Fruit fly (Drosophila melanogaster) whole organism, embryonic: ENCODE results near the gene CG31872.
A peak's percentile ranks its signal among the peaks of the same experiment; 100 is the strongest.

Experiments
- Abd-B ChIP-seq: fragments of 200-800 bp; sonication (Bioruptor generic); optimal IDR thresholded peaks from 2 replicates; lab custom pipeline; 2018; ENCODE audit warnings: missing biosample characterization, mild to moderate bottlenecking, missing genetic modification characterization, moderate library complexity
- Antp ChIP-seq: fragments of 200-800 bp; sonication (Bioruptor generic); optimal IDR thresholded peaks from 3 replicates; lab custom pipeline; 2016; ENCODE audit warnings: missing biosample characterization, missing genetic modification characterization
- Atf6 ChIP-seq: fragments of 200-800 bp; sonication (Bioruptor generic); IDR thresholded peaks from 2 replicates; pipeline ENCODE4 v1.3.6; 2022; ENCODE audit warnings: missing biosample characterization, missing genetic modification characterization
- Awh ChIP-seq: fragments of 200-800 bp; sonication (Bioruptor generic); IDR thresholded peaks from 2 replicates; pipeline ENCODE4, ENCODE4 v1.3.6; 2022; ENCODE audit warnings: missing biosample characterization, missing genetic modification characterization
- CG10366 ChIP-seq: fragments of 200-800 bp; sonication (Bioruptor generic); IDR thresholded peaks from 2 replicates; pipeline ENCODE4 v1.3.6; 2022; ENCODE audit warnings: missing biosample characterization, missing genetic modification characterization
- CG12299 ChIP-seq: fragments of 200-800 bp; sonication (Bioruptor generic); optimal IDR thresholded peaks from 2 replicates; lab custom pipeline; 2018; ENCODE audit warnings: missing biosample characterization, mild to moderate bottlenecking, missing genetic modification characterization
- CG12942 ChIP-seq: fragments of 200-800 bp; sonication (Bioruptor generic); optimal IDR thresholded peaks from 3 replicates; lab custom pipeline; 2016; ENCODE audit warnings: missing biosample characterization, missing genetic modification characterization
- CG13775 ChIP-seq: fragments of 200-800 bp; sonication (Bioruptor generic); optimal IDR thresholded peaks from 3 replicates; lab custom pipeline; 2017; ENCODE audit warnings: missing biosample characterization, mild to moderate bottlenecking, missing genetic modification characterization
- CG16863 ChIP-seq: fragments of 200-800 bp; sonication (Bioruptor generic); optimal IDR thresholded peaks from 3 replicates; lab custom pipeline; 2016; ENCODE audit warnings: missing biosample characterization, missing genetic modification characterization
- CG17829 ChIP-seq: fragments of 200-800 bp; optimal IDR thresholded peaks from 2 replicates; lab custom pipeline; 2019; ENCODE audit warnings: missing biosample characterization, mild to moderate bottlenecking, missing genetic modification characterization, moderate library complexity
- CG17912 ChIP-seq: fragments of 200-800 bp; sonication (Bioruptor generic); optimal IDR thresholded peaks from 2 replicates; lab custom pipeline; 2018; ENCODE audit warnings: missing biosample characterization, mild to moderate bottlenecking, missing genetic modification characterization
- CG18599 ChIP-seq: fragments of 200-800 bp; sonication (Bioruptor generic); optimal IDR thresholded peaks from 3 replicates; lab custom pipeline; 2017; ENCODE audit warnings: missing biosample characterization, missing genetic modification characterization, mild to moderate bottlenecking, moderate library complexity, missing genetic modification reagents
- CG30020 ChIP-seq: fragments of 200-800 bp; optimal IDR thresholded peaks from 2 replicates; lab custom pipeline; 2019; ENCODE audit warnings: missing biosample characterization, mild to moderate bottlenecking, missing genetic modification characterization, moderate library complexity
- CG30403 ChIP-seq: fragments of 200-800 bp; sonication (Bioruptor generic); optimal IDR thresholded peaks from 3 replicates; lab custom pipeline; 2016; ENCODE audit warnings: missing biosample characterization, missing genetic modification characterization
- CG3163 ChIP-seq: fragments of 200-800 bp; sonication (Bioruptor generic); optimal IDR thresholded peaks from 3 replicates; lab custom pipeline; 2016; ENCODE audit warnings: missing biosample characterization, missing genetic modification characterization
- CG33557 ChIP-seq: fragments of 200-800 bp; sonication (Bioruptor generic); optimal IDR thresholded peaks from 2 replicates; lab custom pipeline; 2019; ENCODE audit warnings: missing biosample characterization, mild to moderate bottlenecking, missing genetic modification characterization, moderate library complexity
- CG3995 ChIP-seq: fragments of 200-800 bp; sonication (Bioruptor generic); optimal IDR thresholded peaks from 3 replicates; lab custom pipeline; 2016; ENCODE audit warnings: missing biosample characterization, missing genetic modification characterization
- CG4404 ChIP-seq: fragments of 200-800 bp; sonication (Bioruptor generic); IDR thresholded peaks from 2 replicates; pipeline ENCODE4 v1.3.6; 2022; ENCODE audit warnings: missing biosample characterization, missing genetic modification characterization
- CG8478 ChIP-seq: fragments of >200 bp; optimal IDR thresholded peaks from 2 replicates; lab custom pipeline; 2018
- CHES-1-like ChIP-seq: fragments of 200-800 bp; sonication (Bioruptor generic); optimal IDR thresholded peaks from 2 replicates; lab custom pipeline; 2016; ENCODE audit warnings: missing biosample characterization, missing genetic modification characterization
- CrebB ChIP-seq: fragments of 200-800 bp; sonication (Bioruptor generic); optimal IDR thresholded peaks from 3 replicates; lab custom pipeline; 2018; ENCODE audit warnings: missing biosample characterization, mild to moderate bottlenecking, missing genetic modification characterization
- Dll ChIP-seq: fragments of 200-800 bp; sonication (Bioruptor generic); IDR thresholded peaks from 4 replicates; pipeline ENCODE4 v1.3.6; 2022; ENCODE audit warnings: missing biosample characterization, missing genetic modification characterization; ENCODE audit not compliant: partially characterized antibody
- Doc2 ChIP-seq: fragments of 200-800 bp; sonication (Bioruptor generic); IDR thresholded peaks from 2 replicates; pipeline ENCODE4 v1.3.6; 2022; ENCODE audit warnings: missing biosample characterization, missing genetic modification characterization
- ERR ChIP-seq: fragments of 200-800 bp; sonication (Bioruptor generic); optimal IDR thresholded peaks from 2 replicates; lab custom pipeline; 2016; ENCODE audit warnings: missing biosample characterization, missing genetic modification characterization
- HLH4C ChIP-seq: fragments of 200-800 bp; sonication (Bioruptor generic); IDR thresholded peaks from 3 replicates; pipeline ENCODE4 v1.3.6; 2022; ENCODE audit warnings: missing biosample characterization, missing genetic modification characterization; ENCODE audit not compliant: partially characterized antibody
- Med ChIP-seq: fragments of 200-800 bp; sonication (Bioruptor generic); peaks from one replicate; lab custom pipeline; 2016; ENCODE audit warnings: missing biosample characterization, missing genetic modification characterization, mild to moderate bottlenecking, inconsistent platforms, moderate library complexity
- NK7.1 ChIP-seq: fragments of 200-800 bp; sonication (Bioruptor generic); optimal IDR thresholded peaks from 3 replicates; lab custom pipeline; 2016; ENCODE audit warnings: missing biosample characterization, missing genetic modification characterization
- Nf-YB ChIP-seq: fragments of 200-800 bp; sonication (Bioruptor generic); optimal IDR thresholded peaks from 3 replicates; lab custom pipeline; 2019; ENCODE audit warnings: missing biosample characterization, mild to moderate bottlenecking, missing genetic modification characterization, moderate library complexity
- NfI ChIP-seq: fragments of 200-800 bp; sonication (Bioruptor generic); optimal IDR thresholded peaks from 3 replicates; lab custom pipeline; 2018; ENCODE audit warnings: missing biosample characterization, mild to moderate bottlenecking, missing genetic modification characterization, moderate library complexity
- Oaz ChIP-seq: fragments of 200-800 bp; sonication (Bioruptor generic); IDR thresholded peaks from 2 replicates; pipeline ENCODE4 v1.3.6; 2022; ENCODE audit warnings: missing biosample characterization, missing genetic modification characterization
- Pdp1 ChIP-seq, 2 experiments: fragments of 200-800 bp; sonication (Bioruptor generic); optimal IDR thresholded peaks; 3 replicates each; lab custom pipeline; 2016; ENCODE audit warnings: missing biosample characterization in 2 of 2, missing genetic modification characterization in 2 of 2, mild to moderate bottlenecking in 1 of 2, moderate library complexity in 1 of 2
- amos ChIP-seq: fragments of 200-800 bp; sonication (Bioruptor generic); IDR thresholded peaks from 2 replicates; pipeline ENCODE4 v1.3.6; 2022; ENCODE audit warnings: missing biosample characterization, missing genetic modification characterization; ENCODE audit not compliant: partially characterized antibody
- ara ChIP-seq: fragments of 200-800 bp; sonication (Bioruptor generic); IDR thresholded peaks from 2 replicates; pipeline ENCODE4 v1.3.6; 2022; ENCODE audit warnings: missing biosample characterization, missing genetic modification characterization
- bowl ChIP-seq: fragments of 200-800 bp; sonication (Bioruptor generic); IDR thresholded peaks from 2 replicates; pipeline ENCODE4 v1.3.6; 2022; ENCODE audit warnings: missing biosample characterization, missing genetic modification characterization
- chif ChIP-seq, 2 experiments: fragments of 200-800 bp; sonication (Bioruptor generic); optimal IDR thresholded peaks; 3 replicates each; lab custom pipeline; 2016; ENCODE audit warnings: missing biosample characterization in 2 of 2, missing genetic modification characterization in 2 of 2
- croc ChIP-seq: fragments of 200-800 bp; sonication (Bioruptor generic); conservative IDR thresholded peaks from 3 replicates; pipeline ENCODE4 v1.3.6; 2022; ENCODE audit warnings: missing biosample characterization, missing genetic modification characterization
- danr ChIP-seq: fragments of 200-800 bp; sonication (Bioruptor generic); IDR thresholded peaks from 2 replicates; pipeline ENCODE4 v1.3.6; 2022; ENCODE audit warnings: missing biosample characterization, missing genetic modification characterization
- emc ChIP-seq: fragments of 200-800 bp; sonication (Bioruptor generic); optimal IDR thresholded peaks from 2 replicates; lab custom pipeline; 2016; ENCODE audit warnings: missing biosample characterization, missing genetic modification characterization
- en ChIP-seq: fragments of 200-800 bp; sonication (Bioruptor generic); optimal IDR thresholded peaks from 2 replicates; lab custom pipeline; 2016; ENCODE audit warnings: missing biosample characterization, missing genetic modification characterization
- gfzf ChIP-seq: fragments of 200-800 bp; sonication (Bioruptor generic); optimal IDR thresholded peaks from 2 replicates; lab custom pipeline; 2016; ENCODE audit warnings: missing biosample characterization, mild to moderate bottlenecking, missing genetic modification characterization, moderate library complexity
- gsb ChIP-seq: fragments of 200-800 bp; sonication (Bioruptor generic); IDR thresholded peaks from 2 replicates; pipeline ENCODE4 v1.3.6; 2022; ENCODE audit warnings: missing biosample characterization, missing genetic modification characterization
- kah ChIP-seq: fragments of 200-800 bp; sonication (Bioruptor generic); optimal IDR thresholded peaks from 2 replicates; lab custom pipeline; 2018; ENCODE audit warnings: missing biosample characterization, mild to moderate bottlenecking, missing genetic modification characterization
- kni ChIP-seq: fragments of 200-800 bp; sonication (Bioruptor generic); optimal IDR thresholded peaks from 3 replicates; lab custom pipeline; 2017; ENCODE audit warnings: mild to moderate bottlenecking, missing biosample characterization, missing genetic modification reagents, missing genetic modification characterization
- lab ChIP-seq: fragments of 200-800 bp; sonication (Bioruptor generic); optimal IDR thresholded peaks from 3 replicates; lab custom pipeline; 2017; ENCODE audit warnings: missing biosample characterization, missing genetic modification characterization, mild to moderate bottlenecking, moderate library complexity, missing genetic modification reagents
- pnt ChIP-seq: fragments of 200-800 bp; sonication (Bioruptor generic); optimal IDR thresholded peaks from 3 replicates; lab custom pipeline; 2016; ENCODE audit warnings: missing biosample characterization, missing genetic modification characterization
- toy ChIP-seq: fragments of 200-800 bp; sonication (Bioruptor generic); IDR thresholded peaks from 2 replicates; pipeline ENCODE4 v1.3.6; 2022; ENCODE audit warnings: missing biosample characterization, missing genetic modification characterization
- wor ChIP-seq: fragments of 200-800 bp; sonication (Bioruptor generic); IDR thresholded peaks from 2 replicates; pipeline ENCODE4 v1.3.6; 2022; ENCODE audit warnings: missing biosample characterization, missing genetic modification characterization
- z ChIP-seq: fragments of 200-800 bp; sonication (Bioruptor generic); IDR thresholded peaks from 3 replicates; pipeline ENCODE4 v1.3.6; 2022; ENCODE audit warnings: missing biosample characterization, missing genetic modification characterization

CG31872 gene

DNA sequence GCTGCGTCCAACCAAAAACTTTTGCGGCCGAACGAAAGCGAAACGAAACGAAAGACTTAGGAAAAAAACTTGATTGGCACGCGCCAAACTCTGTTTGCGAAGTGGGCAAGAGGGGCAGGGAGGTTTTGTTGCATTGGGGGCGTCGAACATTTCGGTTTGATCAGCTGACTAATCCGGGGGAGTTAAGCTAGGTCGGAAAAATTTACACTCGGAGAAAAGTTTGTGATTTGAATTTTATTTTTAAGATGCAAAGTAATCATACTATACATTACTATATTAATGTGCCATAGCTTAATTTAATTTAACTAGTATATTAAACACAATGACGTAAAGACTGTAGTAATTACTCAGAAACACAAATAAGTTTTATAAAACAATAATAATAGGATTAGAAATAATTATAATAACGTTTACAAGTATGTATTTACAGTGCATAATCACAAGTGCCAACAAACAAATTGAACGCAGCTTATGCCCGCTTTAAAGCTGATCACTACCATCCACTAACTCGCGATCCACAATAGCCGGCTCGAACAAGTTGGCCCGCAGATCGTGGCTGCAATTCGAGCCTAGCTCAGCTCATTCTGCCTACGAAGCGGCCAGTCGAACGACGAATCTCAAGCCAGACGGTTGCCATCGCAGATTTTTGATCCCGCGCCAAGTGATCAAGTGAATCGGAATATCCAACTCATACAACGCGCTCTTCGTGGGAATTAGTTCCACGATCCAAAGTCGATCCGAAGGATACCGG is 21.9 kb downstream of the CG31872 start, which contains the start of gene CG31871 (continued):
- TF ChIP-seq chif (GFP tag; optimal IDR thresholded peaks at IDR 0.05; lab: Kevin White, UChicago) (peak in 1 of 2 experiments; percentile 12), CG3163 (GFP tag; lab: Kevin White, UChicago) (no peak), wor (peak; percentile 68), emc (GFP tag; lab: Kevin White, UChicago) (no peak), bowl (no peak; the same call in 1 of the 2 replicates), CG10366 (GFP tag; lab: Robert Waterston, UW) (peak; percentile 48), kni (peak; percentile 48), CG17829 (tag; lab: Kevin White, UChicago) (peak; percentile 80), CG12299 (tag; lab: Kevin White, UChicago) (peak; percentile 48)
- TF ChIP-seq, all 482 proteins: peak for 228

DNA sequence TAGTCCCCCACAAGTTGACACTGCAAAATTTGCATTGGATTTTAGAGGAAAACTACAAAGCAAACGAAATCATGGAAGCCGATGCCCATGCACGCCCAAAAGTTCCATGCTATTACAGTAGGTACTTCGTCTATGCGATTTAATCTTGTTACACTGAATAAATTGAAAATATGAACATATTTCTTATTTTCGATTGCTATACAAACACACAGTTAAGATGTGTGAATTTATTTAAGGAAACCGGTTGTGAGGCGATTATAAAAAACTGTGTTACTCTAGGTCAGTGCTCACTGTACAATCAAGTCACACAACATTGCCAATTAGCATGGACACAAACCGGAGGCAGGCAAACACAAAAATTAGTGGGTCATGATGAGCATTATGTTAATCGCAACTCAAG is 25.9 kb downstream of the CG31872 start:
- TF ChIP-seq Doc2 (GFP tag; lab: Robert Waterston, UW) (peak; percentile 52; the same call in 1 of the 2 replicates), en (GFP tag; lab: Kevin White, UChicago) (peak; percentile 74), CG3995 (GFP tag; lab: Kevin White, UChicago) (no peak), NK7.1 (GFP tag; lab: Kevin White, UChicago) (peak; percentile 2), Antp (GFP tag; lab: Kevin White, UChicago) (peak; percentile 82), lab (GFP tag; lab: Kevin White, UChicago) (peak; percentile 80), Pdp1 (GFP tag; optimal IDR thresholded peaks at IDR 0.05; lab: Kevin White, UChicago) (peak; percentile 76 to 80), ERR (peak; percentile 66), CrebB (tag; lab: Kevin White, UChicago) (peak; percentile 39), CG8478 (lab: Kevin White, UChicago) (no peak), CG30403 (peak; percentile 80), croc (GFP tag; lab: Robert Waterston, UW) (peak; percentile 53; the same call in 1 of the 3 replicates), CG4404 (GFP tag; lab: Robert Waterston, UW) (peak; percentile 56), Med (peak; percentile 97), CG18599 (GFP tag; lab: Kevin White, UChicago) (peak; percentile 65), kah (GFP tag; lab: Kevin White, UChicago) (peak; percentile 33), toy (no peak), danr (peak; percentile 73), HLH4C (no peak), ara (peak; percentile 79), Abd-B (GFP tag; lab: Kevin White, UChicago) (peak; percentile 64), CG3163 (GFP tag; lab: Kevin White, UChicago) (peak; percentile 48), CG17912 (GFP tag; lab: Kevin White, UChicago) (no peak), Awh (GFP tag; lab: Robert Waterston, UW) (peak; percentile 92), amos (no peak), gsb (peak; percentile 79), CG33557 (GFP tag; lab: Kevin White, UChicago) (no peak), CG13775 (GFP tag; lab: Kevin White, UChicago) (peak; percentile 39), CHES-1-like (peak; percentile 58), Nf-YB (GFP tag; lab: Kevin White, UChicago) (peak; percentile 28), z (GFP tag; lab: Robert Waterston, UW) (no peak), CG30020 (tag; lab: Kevin White, UChicago) (no peak), Oaz (peak; percentile 81), Atf6 (GFP tag; lab: Robert Waterston, UW) (peak; percentile 83), Dll (GFP tag; lab: Robert Waterston, UW) (no peak), CG16863 (GFP tag; lab: Kevin White, UChicago) (peak; percentile 79), CG12942 (GFP tag; lab: Kevin White, UChicago) (peak; percentile 68), NfI (GFP tag; lab: Kevin White, UChicago) (peak; percentile 77), pnt (GFP tag; lab: Kevin White, UChicago) (peak; percentile 76), gfzf (GFP tag; lab: Kevin White, UChicago) (no peak)
